Worm (Caenorhabditis elegans): ENCODE results near the gene F41F3.9.

Gene F41F3.9

DNA sequence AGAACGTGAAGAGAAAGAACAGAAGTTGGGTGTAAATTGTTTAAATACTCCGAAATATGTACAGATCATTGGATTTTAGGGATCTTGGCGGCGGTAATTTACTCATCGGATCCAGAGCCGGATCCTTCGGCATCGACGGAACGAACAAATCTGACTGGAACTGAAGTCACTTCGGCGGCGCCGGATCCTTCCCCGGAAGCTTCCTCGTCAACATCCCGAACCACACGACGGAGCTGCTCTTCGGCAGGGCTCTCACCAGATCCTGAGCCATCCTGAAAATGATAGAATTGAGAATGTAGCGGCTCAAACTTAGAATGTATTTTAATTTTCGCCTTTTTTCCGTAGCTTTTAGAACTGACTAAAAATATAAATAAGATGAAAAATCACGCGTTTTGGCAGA, 36.4 kb downstream of the F41F3.9 start:
- TF ChIP-seq unc-62 (GFP tag; optimal IDR thresholded peaks at IDR 0.05) = no peak

DNA sequence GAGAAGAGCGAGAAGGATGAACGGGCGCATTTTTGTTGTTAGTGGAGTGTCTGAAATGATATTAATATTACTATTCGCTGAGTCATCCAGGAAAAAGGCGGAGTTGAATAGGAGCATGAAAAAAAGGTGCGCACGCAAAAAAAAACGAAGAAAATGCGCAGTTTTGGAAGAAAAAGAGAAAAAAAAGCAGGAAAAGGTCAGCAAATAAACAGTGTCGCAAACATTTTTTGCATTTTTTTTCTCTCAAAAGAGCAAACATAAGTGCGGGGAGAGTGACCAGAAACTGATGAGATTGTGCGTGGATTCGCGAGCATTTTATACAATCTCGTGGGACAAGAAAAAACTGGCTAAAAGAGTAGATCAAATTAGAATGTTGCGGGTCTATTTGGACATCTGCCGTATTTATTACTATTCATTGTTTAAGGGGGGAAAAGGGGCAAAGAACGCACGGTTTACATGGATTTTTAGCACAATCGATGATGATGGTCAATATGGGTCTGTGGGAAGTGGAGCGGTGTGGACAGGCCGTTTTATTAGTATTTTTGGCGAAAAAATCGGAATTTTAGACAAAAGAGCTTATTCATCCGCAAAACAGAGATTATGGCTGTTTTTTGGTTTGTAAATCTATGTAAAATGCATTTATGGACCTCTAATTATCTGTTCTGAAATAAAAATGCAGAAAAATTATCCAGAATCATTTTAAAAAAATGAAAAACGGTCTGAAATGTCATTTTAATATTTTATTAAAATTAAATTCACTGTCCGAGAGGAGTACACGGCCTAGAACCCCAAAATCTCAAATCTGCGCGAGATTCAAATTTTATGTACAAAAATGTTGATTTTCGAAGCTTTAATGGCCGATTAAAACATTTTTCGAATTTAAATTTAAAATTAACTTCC, 37.4 kb downstream of the F41F3.9 start, which contains the start of gene cpg-8:
TSS of gene cpg-8 (minus strand) at position 51 of the 900 bp plus-strand sequence.
- no peak for TF ChIP-seq unc-62 (GFP tag; optimal IDR thresholded peaks at IDR 0.05)

DNA sequence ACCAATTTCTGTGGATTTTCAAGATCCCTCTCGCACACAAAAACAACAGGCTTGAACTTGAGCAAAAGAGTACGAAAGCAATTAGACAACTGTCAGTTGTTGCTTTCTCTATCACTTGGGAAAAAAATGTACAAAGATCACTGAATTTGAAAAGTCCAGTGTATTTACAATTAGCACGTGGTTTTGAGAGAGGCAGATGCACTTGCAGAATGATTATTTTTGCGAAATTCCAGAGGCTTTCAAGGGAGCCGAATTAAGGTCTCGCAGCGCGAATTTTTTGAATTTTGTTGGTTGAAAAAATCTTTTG, 38.0 kb downstream of the F41F3.9 start:
- TF ChIP-seq unc-62 (GFP tag; optimal IDR thresholded peaks at IDR 0.05) = no peak

- TF ChIP-seq unc-62 (GFP tag; optimal IDR thresholded peaks at IDR 0.05) = no peak
These were observed 39.3 kb downstream of the F41F3.9 start for ce11 chrV:4694466-4695092.

DNA sequence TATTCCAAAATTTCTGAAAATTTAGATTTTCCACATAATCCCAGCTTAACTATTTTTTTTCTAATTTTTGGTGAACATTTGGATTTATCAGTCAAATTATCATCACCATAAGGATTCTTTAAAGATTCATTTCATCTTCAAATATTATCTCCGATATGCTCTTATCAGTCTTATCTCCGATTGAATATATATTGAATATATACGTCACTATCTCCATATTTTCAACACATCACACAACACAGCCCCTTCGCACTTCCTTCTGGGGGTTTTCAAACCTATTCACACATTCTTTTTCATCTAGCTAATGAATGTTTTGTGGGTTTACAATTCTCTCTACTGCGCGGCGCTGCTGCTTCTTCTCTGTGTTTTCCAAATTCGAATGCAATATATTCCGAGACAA, 43.4 kb downstream of the F41F3.9 start:
- no peak for TF ChIP-seq unc-62 (GFP tag; optimal IDR thresholded peaks at IDR 0.05)

ce11 chrV:4700189-4700588, 44.9 kb downstream of the F41F3.9 start, which contains the start of gene ZC266.1:
ZC266.1 (minus strand) TSS chrV:4700289.
- no peak for TF ChIP-seq unc-62 (GFP tag; optimal IDR thresholded peaks at IDR 0.05)

Data from whole organism, dauer.